Fruit fly (Drosophila melanogaster) whole organism, embryonic: Measurements from ENCODE around the gene Sfp33A4.
A peak's percentile ranks its signal among the peaks of the same experiment; 100 is the strongest.

Source experiments
- Ada2b ChIP-seq: fragments of 200-800 bp; sonication (Bioruptor generic); IDR thresholded peaks from 2 replicates; pipeline ENCODE4 v1.3.6; 2022; ENCODE audit warnings: missing biosample characterization, missing genetic modification characterization
- B-H1 ChIP-seq: fragments of 200-800 bp; sonication (Bioruptor generic); IDR thresholded peaks from 3 replicates; pipeline ENCODE4 v1.3.6; 2022; ENCODE audit warnings: missing biosample characterization, missing genetic modification characterization
- Bteb2 ChIP-seq: fragments of 200-800 bp; sonication (Bioruptor generic); optimal IDR thresholded peaks from 2 replicates; lab custom pipeline; 2016; ENCODE audit warnings: missing biosample characterization, missing genetic modification characterization
- CG10267 ChIP-seq: fragments of 200-800 bp; sonication (Bioruptor generic); optimal IDR thresholded peaks from 2 replicates; lab custom pipeline; 2018; ENCODE audit warnings: missing biosample characterization, mild to moderate bottlenecking, missing genetic modification characterization, moderate library complexity
- CG10274 ChIP-seq: fragments of 200-800 bp; sonication (Bioruptor generic); optimal IDR thresholded peaks from 3 replicates; lab custom pipeline; 2017; ENCODE audit warnings: missing biosample characterization, mild to moderate bottlenecking, missing genetic modification characterization
- CG10321 ChIP-seq: fragments of 200-800 bp; sonication (Bioruptor generic); IDR thresholded peaks from 2 replicates; pipeline ENCODE4 v1.3.6; 2022; ENCODE audit warnings: missing biosample characterization, missing genetic modification characterization
- CG10654 ChIP-seq: fragments of 200-800 bp; sonication (Bioruptor generic); optimal IDR thresholded peaks from 2 replicates; lab custom pipeline; 2016; ENCODE audit warnings: missing biosample characterization, missing genetic modification characterization
- CG11560 ChIP-seq: fragments of 200-800 bp; sonication (Bioruptor generic); IDR thresholded peaks from 3 replicates; pipeline ENCODE4 v1.3.6; 2022; ENCODE audit warnings: missing biosample characterization, missing genetic modification characterization
- CG11723 ChIP-seq: fragments of 200-800 bp; sonication (Bioruptor generic); optimal IDR thresholded peaks from 2 replicates; lab custom pipeline; 2017; ENCODE audit warnings: missing biosample characterization, mild to moderate bottlenecking, missing genetic modification characterization
- CG12155 ChIP-seq: fragments of 200-800 bp; sonication (Bioruptor generic); optimal IDR thresholded peaks from 3 replicates; lab custom pipeline; 2016; ENCODE audit warnings: missing biosample characterization, missing genetic modification characterization
- CG12219 ChIP-seq: fragments of 200-800 bp; sonication (Bioruptor generic); optimal IDR thresholded peaks from 3 replicates; lab custom pipeline; 2018; ENCODE audit warnings: missing biosample characterization, mild to moderate bottlenecking, missing genetic modification characterization
- CG12236 ChIP-seq: fragments of 200-800 bp; sonication (Bioruptor generic); optimal IDR thresholded peaks from 2 replicates; lab custom pipeline; 2016; ENCODE audit warnings: missing biosample characterization, missing genetic modification characterization
- CG13287 ChIP-seq: fragments of 200-800 bp; sonication (Bioruptor generic); IDR thresholded peaks from 2 replicates; pipeline ENCODE4 v1.3.6; 2022; ENCODE audit warnings: missing biosample characterization, missing genetic modification characterization; ENCODE audit not compliant: partially characterized antibody
- CG13775 ChIP-seq: fragments of 200-800 bp; sonication (Bioruptor generic); optimal IDR thresholded peaks from 3 replicates; lab custom pipeline; 2017; ENCODE audit warnings: missing biosample characterization, mild to moderate bottlenecking, missing genetic modification characterization
- CG17829 ChIP-seq: fragments of 200-800 bp; optimal IDR thresholded peaks from 2 replicates; lab custom pipeline; 2019; ENCODE audit warnings: missing biosample characterization, mild to moderate bottlenecking, missing genetic modification characterization, moderate library complexity
- CG31388 ChIP-seq: fragments of 200-800 bp; sonication (Bioruptor generic); optimal IDR thresholded peaks from 2 replicates; lab custom pipeline; 2016; ENCODE audit warnings: missing biosample characterization, missing genetic modification characterization
- CG32532 ChIP-seq: fragments of 200-800 bp; sonication (Bioruptor generic); IDR thresholded peaks from 2 replicates; pipeline ENCODE4 v1.3.6; 2022; ENCODE audit warnings: missing biosample characterization, missing genetic modification characterization
- CG5245 ChIP-seq: fragments of 200-800 bp; sonication (Bioruptor generic); optimal IDR thresholded peaks from 3 replicates; lab custom pipeline; 2016; ENCODE audit warnings: missing biosample characterization, missing genetic modification characterization
- CG7372 ChIP-seq: fragments of 200-800 bp; sonication (Bioruptor generic); IDR thresholded peaks from 2 replicates; pipeline ENCODE4 v1.3.6; 2022; ENCODE audit warnings: missing biosample characterization, missing genetic modification characterization
- CG7556 ChIP-seq: fragments of 200-800 bp; sonication (Bioruptor generic); optimal IDR thresholded peaks from 2 replicates; lab custom pipeline; 2017; ENCODE audit warnings: missing biosample characterization, mild to moderate bottlenecking, missing genetic modification characterization
- CG8359 ChIP-seq: fragments of 200-800 bp; sonication (Bioruptor generic); optimal IDR thresholded peaks from 2 replicates; lab custom pipeline; 2017; ENCODE audit warnings: missing biosample characterization, mild to moderate bottlenecking, missing genetic modification characterization, borderline replicate concordance
- CG8944 ChIP-seq: fragments of 200-800 bp; sonication (Bioruptor generic); optimal IDR thresholded peaks from 3 replicates; lab custom pipeline; 2016; ENCODE audit warnings: missing biosample characterization, missing genetic modification characterization
- CG9437 ChIP-seq: fragments of 200-800 bp; sonication (Bioruptor generic); optimal IDR thresholded peaks from 2 replicates; lab custom pipeline; 2018; ENCODE audit warnings: missing biosample characterization, mild to moderate bottlenecking, missing genetic modification characterization
- D19A ChIP-seq: fragments of 200-800 bp; optimal IDR thresholded peaks from 3 replicates; lab custom pipeline; 2019; ENCODE audit warnings: missing biosample characterization, mild to moderate bottlenecking, missing genetic modification characterization, moderate library complexity
- Dfd ChIP-seq, 2 experiments: fragments of >200 bp; optimal IDR thresholded peaks; 2 replicates each; lab custom pipeline; 2017; ENCODE audit warnings: missing biosample characterization in 2 of 2, missing genetic modification characterization in 2 of 2
- Dip3 ChIP-seq: fragments of 200-800 bp; sonication (Bioruptor generic); optimal IDR thresholded peaks from 3 replicates; lab custom pipeline; 2016; ENCODE audit warnings: missing biosample characterization, missing genetic modification characterization
- Ets97D ChIP-seq: fragments of 200-800 bp; sonication (Bioruptor generic); optimal IDR thresholded peaks from 3 replicates; lab custom pipeline; 2016; ENCODE audit warnings: missing biosample characterization, missing genetic modification characterization
- Mad ChIP-seq: fragments of 200-800 bp; sonication (Bioruptor generic); optimal IDR thresholded peaks from 2 replicates; lab custom pipeline; 2016; ENCODE audit warnings: missing biosample characterization, missing genetic modification characterization
- NfI ChIP-seq: fragments of 200-800 bp; sonication (Bioruptor generic); optimal IDR thresholded peaks from 3 replicates; lab custom pipeline; 2018; ENCODE audit warnings: missing biosample characterization, mild to moderate bottlenecking, missing genetic modification characterization, moderate library complexity
- Rfx ChIP-seq: fragments of 200-800 bp; sonication (Bioruptor generic); IDR thresholded peaks from 2 replicates; pipeline ENCODE4 v1.3.6; 2022; ENCODE audit warnings: missing biosample characterization, missing genetic modification characterization
- Sox102F ChIP-seq: fragments of 200-800 bp; sonication (Bioruptor generic); optimal IDR thresholded peaks from 2 replicates; lab custom pipeline; 2018; ENCODE audit warnings: missing biosample characterization, mild to moderate bottlenecking, missing genetic modification characterization, moderate library complexity
- Spps ChIP-seq: fragments of 200-800 bp; sonication (Bioruptor generic); optimal IDR thresholded peaks from 2 replicates; lab custom pipeline; 2018; ENCODE audit warnings: missing biosample characterization, mild to moderate bottlenecking, missing genetic modification characterization
- Xbp1 ChIP-seq: fragments of 200-800 bp; sonication (Bioruptor generic); optimal IDR thresholded peaks from 3 replicates; lab custom pipeline; 2016; ENCODE audit warnings: missing biosample characterization, mild to moderate bottlenecking, missing genetic modification characterization
- ato ChIP-seq: fragments of 200-800 bp; sonication (Bioruptor generic); IDR thresholded peaks from 2 replicates; pipeline ENCODE4 v1.3.6; 2022; ENCODE audit warnings: missing biosample characterization, missing genetic modification characterization; ENCODE audit not compliant: partially characterized antibody
- dmrt99B ChIP-seq: fragments of 200-800 bp; sonication (Bioruptor generic); optimal IDR thresholded peaks from 2 replicates; lab custom pipeline; 2018; ENCODE audit warnings: missing biosample characterization, mild to moderate bottlenecking, missing genetic modification characterization, moderate library complexity
- ftz-f1 ChIP-seq: fragments of 200-800 bp; sonication (Bioruptor generic); optimal IDR thresholded peaks from 2 replicates; lab custom pipeline; 2016; ENCODE audit warnings: missing biosample characterization, missing genetic modification characterization
- gro ChIP-seq: fragments of 200-800 bp; sonication (Bioruptor generic); optimal IDR thresholded peaks from 2 replicates; lab custom pipeline; 2016; ENCODE audit warnings: missing biosample characterization, missing genetic modification characterization
- klu ChIP-seq: fragments of 200-800 bp; sonication (Bioruptor generic); IDR thresholded peaks from 2 replicates; pipeline ENCODE4 v1.3.6; 2022; ENCODE audit warnings: missing biosample characterization, missing genetic modification characterization
- knrl ChIP-seq: fragments of 200-800 bp; sonication (Bioruptor generic); IDR thresholded peaks from 3 replicates; pipeline ENCODE4 v1.3.6; 2022; ENCODE audit warnings: missing biosample characterization, missing genetic modification characterization; ENCODE audit not compliant: partially characterized antibody
- mirr ChIP-seq: fragments of 200-800 bp; sonication (Bioruptor generic); optimal IDR thresholded peaks from 3 replicates; lab custom pipeline; 2018; ENCODE audit warnings: missing biosample characterization, mild to moderate bottlenecking, missing genetic modification characterization
- nerfin-2 ChIP-seq: fragments of 200-800 bp; sonication (Bioruptor generic); IDR thresholded peaks from 2 replicates; pipeline ENCODE4 v1.3.6; 2022; ENCODE audit warnings: missing biosample characterization, missing genetic modification characterization; ENCODE audit not compliant: partially characterized antibody
- prd ChIP-seq, 3 experiments: fragments of >200 bp in 2 of 3; fragments of 200-800 bp in 1 of 3; sonication (Bioruptor generic) in 1 of 3; optimal IDR thresholded peaks in 2 of 3; IDR thresholded peaks in 1 of 3; 2 replicates in 2 of 3; 3 replicates in 1 of 3; pipeline versions ENCODE4 v1.3.6 to Lab custom; 2017 to 2022; ENCODE audit warnings: missing biosample characterization in 1 of 3, missing genetic modification characterization in 1 of 3
- repo ChIP-seq: fragments of 200-800 bp; sonication (Bioruptor generic); optimal IDR thresholded peaks from 2 replicates; lab custom pipeline; 2016; ENCODE audit warnings: missing biosample characterization, missing genetic modification characterization
- sc ChIP-seq, 3 experiments: fragments of >200 bp in 2 of 3; fragments of 200-800 bp in 1 of 3; sonication (Bioruptor generic) in 1 of 3; optimal IDR thresholded peaks; 2 replicates in 2 of 3; 3 replicates in 1 of 3; lab custom pipeline; 2017; ENCODE audit warnings: mild to moderate bottlenecking in 1 of 3, missing biosample characterization in 1 of 3, missing genetic modification characterization in 1 of 3, missing genetic modification reagents in 1 of 3
- sisA ChIP-seq: fragments of 200-800 bp; sonication (Bioruptor generic); IDR thresholded peaks from 2 replicates; pipeline ENCODE4 v1.3.6; 2022; ENCODE audit warnings: missing biosample characterization, missing genetic modification characterization
- vnd ChIP-seq: fragments of 200-800 bp; sonication (Bioruptor generic); IDR thresholded peaks from 3 replicates; pipeline ENCODE4 v1.3.6; 2022; ENCODE audit warnings: missing biosample characterization, missing genetic modification characterization; ENCODE audit not compliant: partially characterized antibody
- zen2 ChIP-seq: fragments of 200-800 bp; sonication (Bioruptor generic); IDR thresholded peaks from 3 replicates; pipeline ENCODE4 v1.3.6; 2022; ENCODE audit warnings: missing biosample characterization, missing genetic modification characterization; ENCODE audit not compliant: partially characterized antibody
- zfh1 ChIP-seq: fragments of 200-800 bp; sonication (Bioruptor generic); IDR thresholded peaks from 3 replicates; pipeline ENCODE4 v1.3.6; 2022; ENCODE audit warnings: missing biosample characterization, missing genetic modification characterization

Gene Sfp33A4

DNA sequence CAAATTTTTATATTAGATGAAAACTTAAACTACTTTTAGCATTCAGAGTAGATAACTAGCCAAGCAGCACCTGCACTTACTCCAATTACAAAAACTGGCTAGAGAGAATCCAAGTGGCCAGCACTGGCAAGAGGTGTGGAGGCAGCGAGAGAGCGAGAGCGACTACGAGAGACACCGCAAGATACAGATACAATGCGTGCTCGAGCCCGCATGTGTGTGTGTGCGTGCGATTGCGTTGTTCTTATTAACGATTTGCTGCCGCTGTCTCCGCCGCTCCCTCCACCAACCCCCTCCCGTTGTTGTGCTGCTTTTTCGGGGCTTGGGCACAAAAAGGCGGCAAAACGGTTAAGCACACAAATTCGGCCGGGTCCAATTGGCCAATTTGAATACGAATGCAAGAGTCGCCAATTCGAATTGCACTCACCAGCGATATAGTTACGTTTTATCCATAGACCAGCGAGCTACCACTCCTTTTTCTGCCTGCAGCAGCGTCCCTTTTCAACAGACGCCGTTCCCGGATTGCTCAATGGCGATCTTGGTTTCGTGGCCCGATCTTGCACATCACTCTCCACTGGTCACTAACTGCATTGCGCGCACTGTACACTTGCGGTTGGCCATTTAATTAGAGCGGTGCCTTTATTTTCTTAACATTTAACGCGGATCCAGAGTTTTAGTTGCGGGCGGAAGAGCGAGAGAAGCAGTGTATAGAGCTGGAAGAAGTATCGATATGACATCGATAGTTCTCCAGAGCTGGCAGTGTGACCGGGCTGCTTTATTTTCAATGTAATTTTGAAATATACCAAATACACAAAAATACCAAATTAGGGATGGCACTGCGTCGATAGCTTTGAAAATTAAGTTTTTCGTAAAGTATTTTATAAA lies 28.1 kb upstream of the Sfp33A4 start, which contains the start of gene crol (continued):
- TF ChIP-seq nerfin-2: peak; percentile 62; the same call in 1 of the 2 replicates
- peak; percentile 81 for TF ChIP-seq Ets97D (GFP tag; lab: Kevin White, UChicago)
- no peak for TF ChIP-seq Ada2b (GFP tag; lab: Robert Waterston, UW)
- no peak for TF ChIP-seq prd (optimal IDR thresholded peaks at IDR 0.05; lab: Kevin White, UChicago)
- peak; percentile 23; the same call in 1 of the 3 replicates for TF ChIP-seq prd (GFP tag; IDR thresholded peaks at IDR 0.05; lab: Robert Waterston, UW)
- TF ChIP-seq zen2 (GFP tag; lab: Robert Waterston, UW): peak; percentile 85
- TF ChIP-seq Bteb2 (GFP tag; lab: Kevin White, UChicago): no peak
- no peak for TF ChIP-seq ftz-f1 (GFP tag; lab: Kevin White, UChicago)
- no peak for TF ChIP-seq CG7556 (GFP tag; lab: Kevin White, UChicago)
- TF ChIP-seq sisA (GFP tag; lab: Robert Waterston, UW): no peak
- TF ChIP-seq mirr (GFP tag; lab: Kevin White, UChicago): peak; percentile 55
- TF ChIP-seq CG8944 (GFP tag; lab: Kevin White, UChicago): no peak
- TF ChIP-seq D19A (tag; lab: Kevin White, UChicago): no peak
- TF ChIP-seq CG11560 (tag; lab: Robert Waterston, UW): no peak
- peak; percentile 21 for TF ChIP-seq CG12155
- no peak for TF ChIP-seq klu (GFP tag; lab: Robert Waterston, UW)
- peak; percentile 74 for TF ChIP-seq ato (GFP tag; lab: Robert Waterston, UW)
- TF ChIP-seq Mad (GFP tag; lab: Kevin White, UChicago): no peak
- TF ChIP-seq zfh1 (GFP tag; lab: Robert Waterston, UW): 0 out of 3 replicates have a peak, but pooled peaks have one; percentile 10
- no peak for TF ChIP-seq sc (optimal IDR thresholded peaks at IDR 0.05; lab: Kevin White, UChicago)
- no peak for TF ChIP-seq sc (GFP tag; optimal IDR thresholded peaks at IDR 0.05; lab: Kevin White, UChicago)
- TF ChIP-seq Dfd (GFP tag; optimal IDR thresholded peaks at IDR 0.05; lab: Kevin White, UChicago): no peak
- no peak for TF ChIP-seq gro
- TF ChIP-seq CG10267 (tag; lab: Kevin White, UChicago): peak; percentile 48
- no peak for TF ChIP-seq CG7372 (GFP tag; lab: Robert Waterston, UW)
- no peak for TF ChIP-seq CG10274 (GFP tag; lab: Kevin White, UChicago)
- TF ChIP-seq Sox102F (GFP tag; lab: Kevin White, UChicago): peak; percentile 7
- no peak for TF ChIP-seq NfI (GFP tag; lab: Kevin White, UChicago)
- TF ChIP-seq CG9437 (GFP tag; lab: Kevin White, UChicago): no peak
- TF ChIP-seq CG13775: peak; percentile 15
- TF ChIP-seq CG10321: no peak
- TF ChIP-seq CG31388: no peak
- no peak for TF ChIP-seq Dip3
- no peak for TF ChIP-seq repo (GFP tag; lab: Kevin White, UChicago)
- TF ChIP-seq B-H1 (GFP tag; lab: Robert Waterston, UW): no peak
- TF ChIP-seq CG32532 (GFP tag; lab: Robert Waterston, UW): peak; percentile 54
- no peak for TF ChIP-seq CG12219 (GFP tag; lab: Kevin White, UChicago)
- peak; percentile 39 for TF ChIP-seq CG17829 (tag; lab: Kevin White, UChicago)
- TF ChIP-seq CG12236 (GFP tag; lab: Kevin White, UChicago): no peak
- peak; percentile 6 for TF ChIP-seq CG5245
- peak; percentile 6 for TF ChIP-seq dmrt99B (tag; lab: Kevin White, UChicago)
- TF ChIP-seq vnd (GFP tag; lab: Robert Waterston, UW): peak; percentile 72
- TF ChIP-seq CG8359: no peak
- no peak for TF ChIP-seq CG11723 (GFP tag; lab: Kevin White, UChicago)
- no peak for TF ChIP-seq Xbp1 (GFP tag; lab: Kevin White, UChicago)
- no peak for TF ChIP-seq Spps (tag; lab: Kevin White, UChicago)
- TF ChIP-seq CG10654 (GFP tag; lab: Kevin White, UChicago): no peak
- TF ChIP-seq knrl (GFP tag; lab: Robert Waterston, UW): peak; percentile 81
- peak; percentile 94 for TF ChIP-seq CG13287 (GFP tag; lab: Robert Waterston, UW)
- peak; percentile 60 for TF ChIP-seq Rfx
